Fruit fly (Drosophila melanogaster): Measurements from ENCODE around the gene CG18788.

dm6 chr2L:12026458-12027431, 7.2 kb upstream of the CG18788 start:
- TF ChIP-seq psq (optimal IDR thresholded peaks at IDR 0.05), result no peak
- no peak for TF ChIP-seq CG8478 (optimal IDR thresholded peaks at IDR 0.05)
- no peak for TF ChIP-seq Dll (optimal IDR thresholded peaks at IDR 0.05)
- no peak for TF ChIP-seq pan (optimal IDR thresholded peaks at IDR 0.05)
- TF ChIP-seq usp (GFP tag; optimal IDR thresholded peaks at IDR 0.05), result no peak
